Fruit fly (Drosophila melanogaster): Measurements from ENCODE around the gene CG5466.

DNA sequence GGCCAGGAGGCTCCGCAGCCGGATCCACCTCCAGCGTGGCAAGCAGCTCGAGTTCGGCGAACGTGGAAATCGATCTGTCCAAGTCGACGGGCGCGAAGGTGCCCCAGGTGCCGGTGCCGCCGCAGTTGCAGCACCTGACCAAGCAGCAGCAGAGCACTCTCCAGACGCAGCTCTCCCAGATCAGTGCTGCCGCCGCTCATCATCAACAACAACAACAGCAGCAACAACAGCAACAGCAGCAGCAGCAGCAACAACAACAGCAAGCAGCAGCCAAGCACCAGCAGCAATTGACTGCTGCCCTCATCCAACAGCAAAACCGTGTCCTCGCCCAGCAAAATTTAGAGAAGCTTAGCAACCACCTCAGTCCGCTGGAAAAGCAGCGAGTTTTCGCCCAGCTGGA is 1.3 kb downstream of the CG5466 start:
- TF ChIP-seq trh (GFP tag; optimal IDR thresholded peaks at IDR 0.05) (no peak), Max (GFP tag; optimal IDR thresholded peaks at IDR 0.05) (no peak), Xbp1 (GFP tag; optimal IDR thresholded peaks at IDR 0.05) (no peak), peb (GFP tag; IDR thresholded peaks at IDR 0.05) (no peak), CG9932 (GFP tag; IDR thresholded peaks at IDR 0.05) (no peak), emc (GFP tag; optimal IDR thresholded peaks at IDR 0.05) (no peak), Spps (tag; optimal IDR thresholded peaks at IDR 0.05) (no peak), ERR (GFP tag; optimal IDR thresholded peaks at IDR 0.05) (no peak), CG14441 (GFP tag; IDR thresholded peaks at IDR 0.05) (no peak), CG9797 (GFP tag; optimal IDR thresholded peaks at IDR 0.05) (no peak), CG15601 (tag; optimal IDR thresholded peaks at IDR 0.05) (no peak)
